Worm (Caenorhabditis elegans) whole organism, young adult: ENCODE data around the gene R144.3.

Experiments
- B0019.2 ChIP-seq: fragments of 200-800 bp; sonication (Bioruptor generic); conservative IDR thresholded peaks from 2 replicates; pipeline ENCODE4 v1.3.6; 2022; ENCODE audit warnings: missing genetic modification reagents, missing genetic modification characterization, missing compliant biosample characterization
- B0261.1 ChIP-seq: sonication (generic microtip); optimal IDR thresholded peaks from 2 replicates; lab custom pipeline; 2016; ENCODE audit warnings: mild to moderate bottlenecking, missing genetic modification characterization, moderate library complexity, missing compliant biosample characterization
- D2030.7 ChIP-seq: fragments of 200-800 bp; sonication (Bioruptor generic); IDR thresholded peaks from 2 replicates; pipeline ENCODE4 v1.3.6; 2022; ENCODE audit warnings: missing genetic modification reagents, missing genetic modification characterization, missing compliant biosample characterization
- F23B12.7 ChIP-seq: sonication (generic microtip); optimal IDR thresholded peaks from 2 replicates; lab custom pipeline; 2017; ENCODE audit warnings: missing genetic modification characterization, mild to moderate bottlenecking, missing compliant biosample characterization, antibody characterized with exemption, moderate library complexity; ENCODE audit not compliant: insufficient read depth
- F33H1.4 ChIP-seq: fragments of 200-800 bp; sonication (Bioruptor generic); IDR thresholded peaks from 2 replicates; pipeline ENCODE4 v1.3.6; 2022; ENCODE audit warnings: missing genetic modification reagents, missing genetic modification characterization, missing compliant biosample characterization
- F39B2.1 ChIP-seq: fragments of 200-800 bp; sonication (Bioruptor generic); IDR thresholded peaks from 2 replicates; pipeline ENCODE4 v1.3.6; 2022; ENCODE audit warnings: missing genetic modification reagents, missing genetic modification characterization, missing compliant biosample characterization
- F49E8.2 ChIP-seq: sonication (generic microtip); optimal IDR thresholded peaks from 3 replicates; lab custom pipeline; 2017; ENCODE audit warnings: missing genetic modification characterization, mild to moderate bottlenecking, missing compliant biosample characterization, antibody characterized with exemption, moderate library complexity; ENCODE audit not compliant: insufficient read depth
- F52B5.7 ChIP-seq: sonication (generic microtip); optimal IDR thresholded peaks from 2 replicates; lab custom pipeline; 2016; ENCODE audit warnings: mild to moderate bottlenecking, missing genetic modification characterization, missing compliant biosample characterization
- T26A5.8 ChIP-seq: sonication (generic microtip); optimal IDR thresholded peaks from 2 replicates; lab custom pipeline; 2016; ENCODE audit warnings: missing genetic modification characterization, missing compliant biosample characterization
- Y53F4B.3 ChIP-seq: fragments of 200-800 bp; sonication (Bioruptor generic); IDR thresholded peaks from 2 replicates; pipeline ENCODE4 v1.3.6; 2022; ENCODE audit warnings: missing genetic modification reagents, missing genetic modification characterization, missing compliant biosample characterization
- Y56A3A.18 ChIP-seq: fragments of 200-800 bp; sonication (Bioruptor generic); IDR thresholded peaks from 2 replicates; pipeline ENCODE4 v1.3.6; 2022; ENCODE audit warnings: missing genetic modification reagents, missing genetic modification characterization, missing compliant biosample characterization
- ZK185.1 ChIP-seq: sonication (generic microtip); optimal IDR thresholded peaks from 2 replicates; lab custom pipeline; 2016; ENCODE audit warnings: mild to moderate bottlenecking, missing genetic modification characterization, missing compliant biosample characterization; ENCODE audit not compliant: poor library complexity, severe bottlenecking
- akir-1 ChIP-seq: fragments of 200-800 bp; sonication (Bioruptor generic); optimal IDR thresholded peaks from 2 replicates; lab custom pipeline; 2018; ENCODE audit warnings: mild to moderate bottlenecking, missing genetic modification characterization, moderate library complexity, missing compliant biosample characterization
- aptf-2 ChIP-seq: fragments of 200-800 bp; sonication (Bioruptor generic); conservative IDR thresholded peaks from 2 replicates; pipeline ENCODE4 v1.3.6; 2022; ENCODE audit warnings: missing genetic modification reagents, missing genetic modification characterization, missing compliant biosample characterization
- bed-1 ChIP-seq: fragments of 200-800 bp; sonication (Bioruptor generic); IDR thresholded peaks from 2 replicates; pipeline ENCODE4 v1.3.6; 2022; ENCODE audit warnings: missing genetic modification reagents, missing genetic modification characterization, missing compliant biosample characterization
- bed-2 ChIP-seq: fragments of 200-800 bp; sonication (Bioruptor generic); IDR thresholded peaks from 2 replicates; pipeline ENCODE4 v1.3.6; 2022; ENCODE audit warnings: missing genetic modification reagents, missing genetic modification characterization, missing compliant biosample characterization
- ccch-3 ChIP-seq: fragments of 200-800 bp; sonication (Bioruptor generic); optimal IDR thresholded peaks from 2 replicates; lab custom pipeline; 2018; ENCODE audit warnings: mild to moderate bottlenecking, missing genetic modification characterization, missing compliant biosample characterization
- ceh-40 ChIP-seq: fragments of 200-800 bp; sonication (Bioruptor generic); IDR thresholded peaks from 2 replicates; pipeline ENCODE4 v1.3.6; 2022; ENCODE audit warnings: missing genetic modification characterization, missing compliant biosample characterization
- ceh-91 ChIP-seq: fragments of 200-800 bp; sonication (Bioruptor generic); IDR thresholded peaks from 2 replicates; pipeline ENCODE4 v1.3.6; 2022; ENCODE audit warnings: missing genetic modification reagents, missing genetic modification characterization, missing compliant biosample characterization
- chd-7 ChIP-seq: sonication (generic microtip); optimal IDR thresholded peaks from 2 replicates; lab custom pipeline; 2016; ENCODE audit warnings: mild to moderate bottlenecking, missing genetic modification characterization, moderate library complexity, missing compliant biosample characterization
- dpff-1 ChIP-seq: sonication (generic microtip); optimal IDR thresholded peaks from 2 replicates; lab custom pipeline; 2017; ENCODE audit warnings: mild to moderate bottlenecking, missing genetic modification characterization, missing compliant biosample characterization
- efl-1 ChIP-seq: fragments of 150-350 bp; optimal IDR thresholded peaks from 2 replicates; lab custom pipeline; 2014; ENCODE audit warnings: missing biosample characterization, missing genetic modification reagents, missing genetic modification characterization
- egl-18 ChIP-seq: fragments of 200-800 bp; sonication (Bioruptor generic); IDR thresholded peaks from 2 replicates; pipeline ENCODE4 v1.3.6; 2022; ENCODE audit warnings: missing genetic modification reagents, missing genetic modification characterization, missing compliant biosample characterization
- egrh-3 ChIP-seq: fragments of 200-800 bp; sonication (Bioruptor generic); IDR thresholded peaks from 2 replicates; pipeline ENCODE4 v1.3.6; 2022; ENCODE audit warnings: missing genetic modification reagents, missing genetic modification characterization, missing compliant biosample characterization
- gei-17 ChIP-seq: fragments of 200-800 bp; sonication (Bioruptor generic); optimal IDR thresholded peaks from 2 replicates; lab custom pipeline; 2018; ENCODE audit warnings: mild to moderate bottlenecking, missing genetic modification characterization, missing compliant biosample characterization
- hmg-20 ChIP-seq: fragments of 200-800 bp; sonication (Bioruptor generic); IDR thresholded peaks from 2 replicates; pipeline ENCODE4 v1.3.6; 2022; ENCODE audit warnings: missing genetic modification reagents, missing genetic modification characterization, missing compliant biosample characterization
- hrde-1 ChIP-seq: sonication (generic microtip); optimal IDR thresholded peaks from 2 replicates; lab custom pipeline; 2016; ENCODE audit warnings: missing genetic modification characterization, mild to moderate bottlenecking, missing compliant biosample characterization, moderate library complexity, missing genotype, missing genetic modification reagents, borderline replicate concordance
- lin-54 ChIP-seq: fragments of 200-800 bp; sonication (Bioruptor generic); optimal IDR thresholded peaks from 2 replicates; lab custom pipeline; 2018; ENCODE audit warnings: mild to moderate bottlenecking, missing genetic modification characterization, missing compliant biosample characterization
- lsy-27 ChIP-seq: sonication (generic microtip); optimal IDR thresholded peaks from 2 replicates; lab custom pipeline; 2017; ENCODE audit warnings: missing genetic modification characterization, mild to moderate bottlenecking, missing compliant biosample characterization, antibody characterized with exemption, missing genotype, borderline replicate concordance; ENCODE audit not compliant: insufficient read depth
- madf-10 ChIP-seq: sonication (generic microtip); optimal IDR thresholded peaks from 2 replicates; lab custom pipeline; 2016; ENCODE audit warnings: mild to moderate bottlenecking, missing genetic modification characterization, missing compliant biosample characterization
- madf-3 ChIP-seq: fragments of 200-800 bp; sonication (Bioruptor generic); IDR thresholded peaks from 2 replicates; pipeline ENCODE4 v1.3.6; 2022; ENCODE audit warnings: missing genetic modification reagents, missing genetic modification characterization, missing compliant biosample characterization
- madf-8 ChIP-seq: fragments of 200-800 bp; sonication (Bioruptor generic); conservative IDR thresholded peaks from 2 replicates; pipeline ENCODE4 v1.3.6; 2022; ENCODE audit warnings: missing genetic modification reagents, missing genetic modification characterization, missing compliant biosample characterization
- mel-28 ChIP-seq: sonication (generic microtip); optimal IDR thresholded peaks from 2 replicates; lab custom pipeline; 2016; ENCODE audit warnings: borderline replicate concordance, mild to moderate bottlenecking, missing genetic modification characterization, missing compliant biosample characterization
- nfya-2 ChIP-seq: fragments of 200-800 bp; sonication (Bioruptor generic); IDR thresholded peaks from 2 replicates; pipeline ENCODE4 v1.3.6; 2022; ENCODE audit warnings: missing genetic modification reagents, missing genetic modification characterization, missing compliant biosample characterization
- nhr-120 ChIP-seq: fragments of 200-800 bp; sonication (Bioruptor generic); IDR thresholded peaks from 2 replicates; pipeline ENCODE4 v1.3.6; 2022; ENCODE audit warnings: missing genetic modification characterization, missing compliant biosample characterization
- nhr-27 ChIP-seq: fragments of 200-800 bp; sonication (Bioruptor generic); optimal IDR thresholded peaks from 2 replicates; lab custom pipeline; 2018; ENCODE audit warnings: mild to moderate bottlenecking, missing genetic modification characterization, moderate library complexity, missing compliant biosample characterization
- pbrm-1 ChIP-seq: fragments of 200-800 bp; sonication (Bioruptor generic); IDR thresholded peaks from 2 replicates; pipeline ENCODE4 v1.3.6; 2022; ENCODE audit warnings: missing genetic modification reagents, missing genetic modification characterization, missing compliant biosample characterization
- rec-8 ChIP-seq, 2 experiments: sonication (generic microtip); optimal IDR thresholded peaks; 2 replicates each; lab custom pipeline; 2016; ENCODE audit warnings: mild to moderate bottlenecking in 2 of 2, missing genetic modification characterization in 2 of 2, missing genetic modification reagents in 2 of 2, missing genotype in 2 of 2, missing biosample characterization in 1 of 2, missing compliant biosample characterization in 1 of 2, moderate library complexity in 1 of 2
- tbp1 ChIP-seq: fragments of 200-800 bp; sonication (Bioruptor generic); optimal IDR thresholded peaks from 2 replicates; lab custom pipeline; 2018; ENCODE audit warnings: mild to moderate bottlenecking, missing genetic modification characterization, missing compliant biosample characterization
- tbx-9 ChIP-seq: sonication (generic microtip); optimal IDR thresholded peaks from 2 replicates; lab custom pipeline; 2016; ENCODE audit warnings: borderline replicate concordance, missing genetic modification characterization, inconsistent platforms, missing compliant biosample characterization
- ztf-18 ChIP-seq: sonication (generic microtip); optimal IDR thresholded peaks from 2 replicates; lab custom pipeline; 2016; ENCODE audit warnings: missing genotype, mild to moderate bottlenecking, missing genetic modification characterization, missing compliant biosample characterization
- ztf-26 ChIP-seq: sonication (generic microtip); optimal IDR thresholded peaks from 2 replicates; lab custom pipeline; 2017; ENCODE audit warnings: missing genetic modification characterization, missing compliant biosample characterization
- ztf-28 ChIP-seq: fragments of 200-800 bp; sonication (Bioruptor generic); IDR thresholded peaks from 2 replicates; pipeline ENCODE4 v1.3.6; 2022; ENCODE audit warnings: missing genetic modification reagents, missing genetic modification characterization, missing compliant biosample characterization

The R144.3 gene

ce11 chrIII:5013915-5014346, 7.9 kb upstream of the R144.3 start (continued):
- TF ChIP-seq T26A5.8 (tag; lab: Kevin White, UChicago) (no peak), hrde-1 (no peak), F23B12.7 (peak; percentile 78), ztf-26 (tag; lab: Kevin White, UChicago) (peak; percentile 76), ZK185.1 (tag; lab: Kevin White, UChicago) (peak; percentile 86), B0261.1 (tag; lab: Kevin White, UChicago) (no peak), madf-10 (peak; percentile 73), madf-8 (GFP tag; lab: Robert Waterston, UW) (no peak), nhr-120 (GFP tag; lab: Robert Waterston, UW) (no peak), egl-18 (GFP tag; lab: Robert Waterston, UW) (no peak), Y53F4B.3 (GFP tag; lab: Robert Waterston, UW) (no peak), egrh-3 (GFP tag; lab: Robert Waterston, UW) (peak; percentile 48), rec-8 (tag; optimal IDR thresholded peaks at IDR 0.05; lab: Kevin White, UChicago) (no peak), gei-17 (peak; percentile 58), nfya-2 (GFP tag; lab: Robert Waterston, UW) (no peak), pbrm-1 (GFP tag; lab: Robert Waterston, UW) (peak; percentile 55; the same call in 1 of the 2 replicates), mel-28 (tag; lab: Kevin White, UChicago) (no peak)

- TF ChIP-seq lin-54 (GFP tag; lab: Kevin White, UChicago) (no peak), madf-3 (GFP tag; lab: Robert Waterston, UW) (0 out of 2 replicates have a peak, but pooled peaks have one; percentile 16)
Observed at ce11 chrIII:5017550-5017949, 4.2 kb upstream of the R144.3 start, which contains the start of gene larp-1. Gene larp-1 (minus strand): TSS chrIII:5017650.

ce11 chrIII:5018116-5018689, 3.6 kb upstream of the R144.3 start, which contains the start of gene wip-1:
Gene wip-1 (plus strand): TSS chrIII:5018639.
- TF ChIP-seq hmg-20 = peak; percentile 88
- TF ChIP-seq madf-3 (GFP tag; lab: Robert Waterston, UW) = peak; percentile 96
- TF ChIP-seq aptf-2 = peak; percentile 79
- TF ChIP-seq ztf-28 (GFP tag; lab: Robert Waterston, UW) = peak; percentile 92
- peak; percentile 95 for TF ChIP-seq Y56A3A.18 (GFP tag; lab: Robert Waterston, UW)
- TF ChIP-seq ztf-18 (tag; lab: Kevin White, UChicago) = peak; percentile 100
- peak; percentile 95 for TF ChIP-seq F49E8.2 (tag; lab: Kevin White, UChicago)
- peak; percentile 56; the same call in 1 of the 2 replicates for TF ChIP-seq bed-2 (GFP tag; lab: Robert Waterston, UW)
- TF ChIP-seq efl-1 (GFP tag; lab: Kevin White, UChicago) = peak; percentile 79
- TF ChIP-seq bed-1 (GFP tag; lab: Robert Waterston, UW) = 0 out of 2 replicates have a peak, but pooled peaks have one; percentile 81
- peak; percentile 93 for TF ChIP-seq F39B2.1 (GFP tag; lab: Robert Waterston, UW)
- peak; percentile 91 for TF ChIP-seq B0019.2 (GFP tag; lab: Robert Waterston, UW)
- TF ChIP-seq nhr-27 (tag; lab: Kevin White, UChicago) = peak; percentile 72
- TF ChIP-seq tbx-9 = no peak
- TF ChIP-seq dpff-1 = no peak
- peak; percentile 88 for TF ChIP-seq Y53F4B.3 (GFP tag; lab: Robert Waterston, UW)
- peak; percentile 92 for TF ChIP-seq F33H1.4 (GFP tag; lab: Robert Waterston, UW)
- peak; percentile 67 for TF ChIP-seq F52B5.7 (tag; lab: Kevin White, UChicago)
- no peak for TF ChIP-seq ceh-40
- TF ChIP-seq chd-7 (tag; lab: Kevin White, UChicago) = peak; percentile 89
- TF ChIP-seq nhr-120 (GFP tag; lab: Robert Waterston, UW) = no peak
- TF ChIP-seq madf-8 (GFP tag; lab: Robert Waterston, UW) = peak; percentile 89
- peak; percentile 59 for TF ChIP-seq akir-1 (GFP tag; lab: Kevin White, UChicago)
- TF ChIP-seq ztf-26 (tag; lab: Kevin White, UChicago) = peak; percentile 97
- no peak for TF ChIP-seq ccch-3 (GFP tag; lab: Kevin White, UChicago)
- peak; percentile 81 for TF ChIP-seq lsy-27 (tag; lab: Kevin White, UChicago)
- TF ChIP-seq tbp1 (GFP tag; lab: Kevin White, UChicago) = peak; percentile 79
- TF ChIP-seq ceh-91 (GFP tag; lab: Robert Waterston, UW) = peak; percentile 93
- peak; percentile 96 for TF ChIP-seq D2030.7 (GFP tag; lab: Robert Waterston, UW)
- TF ChIP-seq rec-8 (tag; optimal IDR thresholded peaks at IDR 0.05; lab: Kevin White, UChicago) = peak; percentile 31 to 60
